Worm (Caenorhabditis elegans) whole organism, mixed stage, embryonic: ENCODE data around the gene hecw-1.

Source experiments
- M03D4.4 ChIP-seq: sonication (generic microtip); optimal IDR thresholded peaks from 2 replicates; lab custom pipeline; 2017; ENCODE audit warnings: mild to moderate bottlenecking, missing genetic modification characterization, missing compliant biosample characterization
- blmp-1 ChIP-seq: fragments of 150-350 bp; optimal IDR thresholded peaks from 2 replicates; lab custom pipeline; 2014; ENCODE audit warnings: missing biosample characterization, missing genetic modification characterization
- ceh-39 ChIP-seq: fragments of 150-350 bp; optimal IDR thresholded peaks from 2 replicates; lab custom pipeline; 2014; ENCODE audit warnings: missing biosample characterization, missing genetic modification characterization
- ceh-43 ChIP-seq: fragments of 200-800 bp; sonication (Bioruptor generic); optimal IDR thresholded peaks from 2 replicates; lab custom pipeline; 2018; ENCODE audit warnings: mild to moderate bottlenecking, missing genetic modification characterization, moderate library complexity, missing compliant biosample characterization
- ceh-83 ChIP-seq: fragments of 200-800 bp; sonication (Bioruptor generic); optimal IDR thresholded peaks from 2 replicates; lab custom pipeline; 2018; ENCODE audit warnings: mild to moderate bottlenecking, missing genetic modification characterization, missing compliant biosample characterization
- ces-1 ChIP-seq: fragments of 150-350 bp; optimal IDR thresholded peaks from 2 replicates; lab custom pipeline; 2014; ENCODE audit warnings: missing biosample characterization, missing genetic modification reagents, missing genetic modification characterization
- cnd-1 ChIP-seq: fragments of 200-800 bp; sonication (Bioruptor generic); optimal IDR thresholded peaks from 2 replicates; lab custom pipeline; 2018; ENCODE audit warnings: mild to moderate bottlenecking, missing genetic modification characterization, missing compliant biosample characterization
- drap-1 ChIP-seq: fragments of 200-800 bp; sonication (Bioruptor generic); optimal IDR thresholded peaks from 3 replicates; lab custom pipeline; 2018; ENCODE audit warnings: mild to moderate bottlenecking, missing genetic modification characterization, missing compliant biosample characterization
- elt-1 ChIP-seq: sonication (generic microtip); optimal IDR thresholded peaks from 2 replicates; lab custom pipeline; 2017; ENCODE audit warnings: missing genetic modification characterization, mild to moderate bottlenecking, missing compliant biosample characterization, antibody characterized with exemption, moderate library complexity, borderline replicate concordance; ENCODE audit not compliant: insufficient read depth
- flh-1 ChIP-seq: fragments of 200-800 bp; sonication (Bioruptor generic); optimal IDR thresholded peaks from 2 replicates; lab custom pipeline; 2018; ENCODE audit warnings: mild to moderate bottlenecking, missing genetic modification characterization, moderate library complexity, missing compliant biosample characterization
- ham-2 ChIP-seq: fragments of 200-800 bp; sonication (Bioruptor generic); optimal IDR thresholded peaks from 2 replicates; lab custom pipeline; 2018; ENCODE audit warnings: mild to moderate bottlenecking, missing genetic modification characterization, missing compliant biosample characterization
- hlh-1 ChIP-seq: fragments of 150-350 bp; optimal IDR thresholded peaks from 2 replicates; lab custom pipeline; 2014; ENCODE audit warnings: missing biosample characterization, missing genetic modification reagents, missing genetic modification characterization
- lin-13 ChIP-seq: fragments of 150-350 bp; optimal IDR thresholded peaks from 2 replicates; lab custom pipeline; 2014; ENCODE audit warnings: missing biosample characterization, missing genetic modification characterization
- lin-32 ChIP-seq: fragments of 200-800 bp; sonication (Bioruptor generic); optimal IDR thresholded peaks from 2 replicates; lab custom pipeline; 2018; ENCODE audit warnings: mild to moderate bottlenecking, missing genetic modification characterization, missing compliant biosample characterization
- lsy-2 ChIP-seq: fragments of 150-350 bp; optimal IDR thresholded peaks from 2 replicates; lab custom pipeline; 2014; ENCODE audit warnings: missing biosample characterization, missing genetic modification characterization
- mab-5 ChIP-seq: fragments of 150-350 bp; optimal IDR thresholded peaks from 2 replicates; lab custom pipeline; 2014; ENCODE audit warnings: missing biosample characterization, missing genetic modification characterization
- mep-1 ChIP-seq: fragments of 150-350 bp; optimal IDR thresholded peaks from 2 replicates; lab custom pipeline; 2017; ENCODE audit warnings: missing biosample characterization, missing genetic modification reagents, missing genetic modification characterization, inconsistent platforms
- mls-2 ChIP-seq: sonication (generic microtip); optimal IDR thresholded peaks from 2 replicates; lab custom pipeline; 2016; ENCODE audit warnings: mild to moderate bottlenecking, missing genetic modification characterization, moderate library complexity, missing compliant biosample characterization
- nhr-12 ChIP-seq: fragments of 150-350 bp; optimal IDR thresholded peaks from 2 replicates; lab custom pipeline; 2014; ENCODE audit warnings: missing biosample characterization, missing genetic modification characterization
- nhr-2 ChIP-seq: fragments of 150-350 bp; optimal IDR thresholded peaks from 2 replicates; lab custom pipeline; 2014; ENCODE audit warnings: missing biosample characterization, missing genetic modification characterization
- nhr-237 ChIP-seq: fragments of 150-350 bp; optimal IDR thresholded peaks from 2 replicates; lab custom pipeline; 2014; ENCODE audit warnings: missing biosample characterization, missing genetic modification characterization
- nhr-28 ChIP-seq: fragments of 150-350 bp; optimal IDR thresholded peaks from 2 replicates; lab custom pipeline; 2014; ENCODE audit warnings: missing biosample characterization, missing genetic modification characterization
- nhr-76 ChIP-seq: sonication (generic microtip); optimal IDR thresholded peaks from 2 replicates; lab custom pipeline; 2017; ENCODE audit warnings: missing biosample characterization, missing genetic modification characterization
- pha-4 ChIP-seq: fragments of 150-350 bp; optimal IDR thresholded peaks from 2 replicates; lab custom pipeline; 2018; ENCODE audit warnings: missing biosample characterization, missing genetic modification reagents, missing genetic modification characterization
- sem-2 ChIP-seq: fragments of 200-800 bp; sonication (Bioruptor generic); optimal IDR thresholded peaks from 2 replicates; lab custom pipeline; 2018; ENCODE audit warnings: mild to moderate bottlenecking, missing genetic modification characterization, missing compliant biosample characterization
- snpc-4 ChIP-seq: fragments of 150-350 bp; optimal IDR thresholded peaks from 2 replicates; lab custom pipeline; 2014; ENCODE audit warnings: missing biosample characterization, missing genetic modification characterization
- sptf-1 ChIP-seq: sonication (generic microtip); optimal IDR thresholded peaks from 2 replicates; lab custom pipeline; 2017; ENCODE audit warnings: mild to moderate bottlenecking, missing genetic modification characterization, moderate library complexity, missing compliant biosample characterization
- tbx-8 ChIP-seq: fragments of 200-800 bp; sonication (Bioruptor generic); optimal IDR thresholded peaks from 2 replicates; lab custom pipeline; 2018; ENCODE audit warnings: mild to moderate bottlenecking, missing genetic modification characterization, moderate library complexity, missing compliant biosample characterization
- unc-120 ChIP-seq: sonication (generic microtip); optimal IDR thresholded peaks from 2 replicates; lab custom pipeline; 2017; ENCODE audit warnings: missing genetic modification characterization, missing compliant biosample characterization; ENCODE audit not compliant: poor library complexity, severe bottlenecking
- unc-39 ChIP-seq: fragments of 150-350 bp; optimal IDR thresholded peaks from 2 replicates; lab custom pipeline; 2014; ENCODE audit warnings: missing biosample characterization, missing genetic modification characterization
- zip-8 ChIP-seq: fragments of 150-350 bp; optimal IDR thresholded peaks from 2 replicates; lab custom pipeline; 2014; ENCODE audit warnings: missing biosample characterization, missing genetic modification characterization
- ztf-11 ChIP-seq: fragments of 150-350 bp; optimal IDR thresholded peaks from 2 replicates; lab custom pipeline; 2014; ENCODE audit warnings: missing biosample characterization, missing genetic modification characterization

Gene hecw-1

ce11 chrIII:3390144-3390543, 374 bp upstream of the hecw-1 start:
- TF ChIP-seq unc-120 (tag; lab: Kevin White, UChicago) = no peak
- no peak for TF ChIP-seq hlh-1 (tag; lab: Kevin White, UChicago)
- TF ChIP-seq lin-13 (tag; lab: Kevin White, UChicago) = no peak
- no peak for TF ChIP-seq sptf-1 (tag; lab: Kevin White, UChicago)
- no peak for TF ChIP-seq pha-4 (tag; lab: Kevin White, UChicago)
- TF ChIP-seq lsy-2 = no peak
- TF ChIP-seq lin-32 (GFP tag; lab: Kevin White, UChicago) = no peak
- no peak for TF ChIP-seq flh-1
- TF ChIP-seq elt-1 (tag; lab: Kevin White, UChicago) = no peak
- no peak for TF ChIP-seq drap-1 (GFP tag; lab: Kevin White, UChicago)
- TF ChIP-seq snpc-4 (tag; lab: Kevin White, UChicago) = no peak
- TF ChIP-seq blmp-1 = no peak
- TF ChIP-seq nhr-28 (tag; lab: Kevin White, UChicago) = no peak
- no peak for TF ChIP-seq ham-2 (GFP tag; lab: Kevin White, UChicago)
- TF ChIP-seq nhr-237 = no peak
- no peak for TF ChIP-seq nhr-2
- no peak for TF ChIP-seq ceh-83

- no peak for TF ChIP-seq ceh-83
- no peak for TF ChIP-seq hlh-1 (tag; lab: Kevin White, UChicago)
- TF ChIP-seq nhr-76 = no peak
These were observed 7.3 kb downstream of the hecw-1 start for ce11 chrIII:3382465-3382864.

- no peak for TF ChIP-seq ces-1 (GFP tag; lab: Kevin White, UChicago)
- TF ChIP-seq lin-13 (tag; lab: Kevin White, UChicago) = no peak
- no peak for TF ChIP-seq M03D4.4
- no peak for TF ChIP-seq ceh-43
- TF ChIP-seq, all 35 proteins: peak for 0
These were observed 7.9 kb downstream of the hecw-1 start for ce11 chrIII:3381866-3382265.

DNA sequence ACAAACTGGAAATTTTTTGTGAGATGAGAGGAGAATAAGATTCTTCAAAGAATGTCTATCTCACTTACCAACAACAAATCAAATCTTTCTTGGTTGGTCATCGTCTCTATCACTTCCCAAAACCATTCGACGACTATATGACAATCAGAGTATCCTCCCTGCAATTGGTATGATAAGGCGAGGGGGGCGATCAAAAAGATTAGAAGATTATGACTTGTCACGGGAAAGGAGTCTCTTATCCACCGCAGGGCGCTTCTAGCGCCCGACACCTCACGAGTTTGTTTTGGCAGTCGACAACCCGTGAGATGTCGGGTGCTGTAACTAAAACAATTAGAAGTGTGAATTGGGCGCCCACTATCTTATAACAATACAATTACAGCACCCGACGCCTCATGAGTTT, 12.1 kb downstream of the hecw-1 start:
- TF ChIP-seq nhr-28 (tag; lab: Kevin White, UChicago) (no peak), lsy-2 (no peak), M03D4.4 (no peak), zip-8 (tag; lab: Kevin White, UChicago) (no peak), ceh-83 (no peak), ztf-11 (tag; lab: Kevin White, UChicago) (no peak), sem-2 (GFP tag; lab: Kevin White, UChicago) (no peak), cnd-1 (tag; lab: Kevin White, UChicago) (no peak), nhr-12 (tag; lab: Kevin White, UChicago) (no peak), hlh-1 (tag; lab: Kevin White, UChicago) (no peak), mls-2 (tag; lab: Kevin White, UChicago) (no peak), mep-1 (tag; lab: Kevin White, UChicago) (no peak), lin-13 (tag; lab: Kevin White, UChicago) (no peak), mab-5 (tag; lab: Kevin White, UChicago) (no peak), unc-39 (tag; lab: Kevin White, UChicago) (no peak), pha-4 (tag; lab: Kevin White, UChicago) (no peak)

- TF ChIP-seq tbx-8 (GFP tag; lab: Kevin White, UChicago) (no peak), sem-2 (GFP tag; lab: Kevin White, UChicago) (no peak), zip-8 (tag; lab: Kevin White, UChicago) (peak; percentile 100)
These were observed 12.6 kb downstream of the hecw-1 start for ce11 chrIII:3377134-3377533.

DNA sequence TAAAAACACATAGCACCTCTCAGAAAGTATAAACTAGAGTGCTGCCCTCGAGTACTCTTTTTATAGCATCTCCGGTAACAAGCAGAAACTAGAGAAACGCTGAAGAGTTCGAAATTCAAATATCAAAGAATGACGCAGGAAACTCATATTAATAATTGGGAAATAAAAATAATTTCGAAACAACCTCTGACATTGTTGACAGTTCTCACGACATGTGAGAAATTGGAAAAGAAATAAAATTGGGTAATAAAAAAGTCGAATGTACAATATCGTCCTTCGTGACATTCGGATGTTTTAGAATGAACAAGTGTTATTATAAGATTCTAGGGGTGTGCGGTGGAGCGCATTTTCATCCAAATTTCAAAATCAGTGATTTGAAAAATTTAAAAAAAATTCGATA, 17.5 kb downstream of the hecw-1 start:
- TF ChIP-seq ces-1 (GFP tag; lab: Kevin White, UChicago) (no peak), flh-1 (no peak), unc-39 (tag; lab: Kevin White, UChicago) (no peak), sptf-1 (tag; lab: Kevin White, UChicago) (no peak), ceh-39 (tag; lab: Kevin White, UChicago) (no peak), M03D4.4 (no peak), hlh-1 (tag; lab: Kevin White, UChicago) (no peak), lin-32 (GFP tag; lab: Kevin White, UChicago) (no peak)
